Worm (Caenorhabditis elegans) whole organism, L2 larva: ENCODE results near the gene C05C12.4.

Experiments used
- alr-1 ChIP-seq: fragments of 150-350 bp; optimal IDR thresholded peaks from 2 replicates; lab custom pipeline; 2014; ENCODE audit warnings: missing biosample characterization, missing genetic modification characterization
- nhr-10 ChIP-seq: sonication (generic microtip); optimal IDR thresholded peaks from 2 replicates; lab custom pipeline; 2017; ENCODE audit warnings: missing biosample characterization, missing genetic modification characterization
- nhr-21 ChIP-seq: fragments of 150-350 bp; optimal IDR thresholded peaks from 2 replicates; lab custom pipeline; 2014; ENCODE audit warnings: missing biosample characterization, missing genetic modification characterization
- sem-4 ChIP-seq: fragments of 150-350 bp; optimal IDR thresholded peaks from 2 replicates; lab custom pipeline; 2014; ENCODE audit warnings: missing biosample characterization, missing genetic modification reagents, missing genetic modification characterization

- TF ChIP-seq alr-1 (tag; lab: Kevin White, UChicago), result no peak
- no peak for TF ChIP-seq sem-4 (tag; lab: Kevin White, UChicago)
- no peak for TF ChIP-seq nhr-21 (tag; lab: Kevin White, UChicago)
- TF ChIP-seq nhr-10 (tag; lab: Kevin White, UChicago), result no peak
These were observed 23.4 kb upstream of the C05C12.4 start, which contains the start of gene nhr-7 for ce11 chrIV:11271262-11271661.
